Fruit fly (Drosophila melanogaster) whole organism: ENCODE measurements around the gene Cbl.

Source experiments
- CG8478 ChIP-seq: fragments of >200 bp; optimal IDR thresholded peaks from 2 replicates; lab custom pipeline; 2018; ENCODE audit warnings: inconsistent platforms
- pan ChIP-seq: fragments of >200 bp; optimal IDR thresholded peaks from 2 replicates; lab custom pipeline; 2017
- psq ChIP-seq: fragments of >200 bp; optimal IDR thresholded peaks from 2 replicates; lab custom pipeline; 2017
- usp ChIP-seq: fragments of >200 bp; optimal IDR thresholded peaks from 2 replicates; lab custom pipeline; 2017; ENCODE audit warnings: missing biosample characterization, missing genetic modification characterization, mixed read lengths

- no peak for TF ChIP-seq psq
- TF ChIP-seq CG8478 (lab: Kevin White, UChicago), result no peak
- no peak for TF ChIP-seq pan (lab: Kevin White, UChicago)
- no peak for TF ChIP-seq usp (GFP tag; lab: Kevin White, UChicago)
These were observed 31.8 kb downstream of the Cbl start for dm6 chr3L:8456472-8457049.
